Worm (Caenorhabditis elegans): Measurements from ENCODE around the gene C52E4.12.

The C52E4.12 gene

ce11 chrV:11979673-11980561 is 16.0 kb upstream of the C52E4.12 start, which contains the start of gene snr-4:
snr-4 (minus strand) TSS chrV:11979723.
- TF ChIP-seq unc-62 (GFP tag; optimal IDR thresholded peaks at IDR 0.05) = no peak

ce11 chrV:11982309-11982708 is 13.7 kb upstream of the C52E4.12 start, which contains the start of gene rpt-1:
rpt-1 (minus strand) TSS chrV:11982397.
- TF ChIP-seq unc-62 (GFP tag; optimal IDR thresholded peaks at IDR 0.05) = no peak

DNA sequence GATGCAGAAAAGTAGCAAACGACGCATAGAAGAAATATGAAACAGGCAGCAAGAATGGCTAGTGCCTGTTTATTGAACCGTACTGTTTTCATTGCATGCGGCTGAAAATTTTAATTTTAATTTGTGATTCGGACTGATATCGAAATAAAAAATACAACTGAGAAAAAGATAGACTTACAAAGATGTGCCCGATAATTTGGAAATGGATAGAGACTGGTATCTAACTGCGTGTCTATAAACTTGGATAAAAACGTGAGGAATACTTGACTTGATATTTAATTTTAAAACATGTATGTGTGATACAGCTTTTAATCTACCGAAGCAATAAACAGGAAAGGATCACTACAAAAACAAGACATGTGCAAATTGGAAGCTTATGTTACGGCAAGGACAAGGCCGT is 10.6 kb upstream of the C52E4.12 start, which contains the start of gene mans-2:
TSS of gene mans-2 (minus strand) at position 101 of the 400 bp plus-strand sequence.
- TF ChIP-seq unc-62 (GFP tag; optimal IDR thresholded peaks at IDR 0.05) = no peak

DNA sequence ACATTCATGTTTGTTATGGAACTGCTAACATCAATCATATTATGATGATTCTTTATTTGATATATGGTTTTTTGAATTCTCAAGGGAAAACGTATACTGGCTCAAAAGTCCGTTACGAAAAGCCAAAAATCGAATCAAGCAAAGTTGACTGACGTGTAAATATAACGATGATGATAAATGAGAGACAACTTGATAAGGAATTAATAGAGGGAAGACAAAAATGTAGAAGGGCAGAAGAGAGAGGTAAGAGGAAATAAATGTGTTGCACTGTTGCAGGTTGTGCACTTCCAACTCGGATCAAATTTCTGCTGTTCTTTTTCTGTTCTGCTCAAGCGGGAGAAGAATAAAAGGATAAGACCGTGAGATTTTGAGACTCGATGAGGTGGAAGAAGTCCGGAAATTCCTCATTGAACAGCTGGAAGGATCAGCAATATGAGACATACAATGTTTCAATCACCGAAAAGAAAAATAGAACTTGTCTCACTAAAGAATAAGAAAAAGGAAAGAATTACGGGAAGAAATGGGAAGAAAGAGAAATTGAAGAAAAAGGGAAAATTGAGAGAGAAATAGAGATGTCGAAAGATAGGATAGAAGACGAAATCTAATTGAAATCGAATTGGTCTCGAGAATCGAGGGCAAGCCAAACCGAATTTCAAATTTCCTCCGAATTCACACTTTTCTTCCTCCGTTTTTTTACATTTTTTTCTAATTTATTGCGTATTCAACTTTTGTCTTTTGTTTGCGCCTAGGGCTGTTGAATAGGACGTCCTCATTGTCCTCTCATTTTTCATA is 9.7 kb upstream of the C52E4.12 start:
- TF ChIP-seq unc-62 (GFP tag; optimal IDR thresholded peaks at IDR 0.05) = no peak

DNA sequence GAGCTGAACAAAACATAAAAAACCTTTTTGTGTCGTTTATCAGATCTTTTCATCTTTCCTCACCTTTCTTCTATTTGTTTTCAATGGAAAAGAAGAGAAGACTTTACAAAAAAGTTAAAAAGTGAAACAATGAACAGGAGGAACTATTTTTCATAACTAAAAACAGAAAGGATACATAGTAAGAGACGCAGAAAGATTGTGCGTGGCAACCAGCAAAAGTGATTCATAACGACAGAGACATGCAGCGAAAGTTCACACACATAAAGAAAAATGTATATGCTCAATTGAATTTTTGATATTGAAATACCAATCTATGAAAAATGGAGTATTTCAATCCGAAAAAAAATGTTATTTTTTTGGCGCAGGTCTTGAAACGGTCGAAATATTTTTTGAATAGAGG is 6.1 kb upstream of the C52E4.12 start:
- no peak for TF ChIP-seq unc-62 (GFP tag; optimal IDR thresholded peaks at IDR 0.05)

ce11 chrV:11990511-11991127 is 5.3 kb upstream of the C52E4.12 start:
- TF ChIP-seq unc-62 (GFP tag; optimal IDR thresholded peaks at IDR 0.05) = no peak

ce11 chrV:11993706-11994345 is 2.1 kb upstream of the C52E4.12 start, which contains the start of the genes cyl-1 and C52E4.7:
cyl-1 (minus strand) TSS chrV:11993723.
C52E4.7 (plus strand) TSS chrV:11994295.
- TF ChIP-seq unc-62 (GFP tag; optimal IDR thresholded peaks at IDR 0.05) = no peak

- no peak for TF ChIP-seq unc-62 (GFP tag; optimal IDR thresholded peaks at IDR 0.05)
These were observed 1.4 kb downstream of the C52E4.12 start for ce11 chrV:11997403-11997802.

- TF ChIP-seq unc-62 (GFP tag; optimal IDR thresholded peaks at IDR 0.05) = no peak
These were observed 5.9 kb downstream of the C52E4.12 start, which contains the start of gene gcy-33 for ce11 chrV:12001747-12002456. gcy-33 (minus strand) TSS chrV:12001797.

- TF ChIP-seq unc-62 (GFP tag; optimal IDR thresholded peaks at IDR 0.05) = no peak
These were observed 7.0 kb downstream of the C52E4.12 start, which contains the start of gene cpr-9 for ce11 chrV:12002866-12003485. cpr-9 (plus strand) TSS chrV:12003053.

DNA sequence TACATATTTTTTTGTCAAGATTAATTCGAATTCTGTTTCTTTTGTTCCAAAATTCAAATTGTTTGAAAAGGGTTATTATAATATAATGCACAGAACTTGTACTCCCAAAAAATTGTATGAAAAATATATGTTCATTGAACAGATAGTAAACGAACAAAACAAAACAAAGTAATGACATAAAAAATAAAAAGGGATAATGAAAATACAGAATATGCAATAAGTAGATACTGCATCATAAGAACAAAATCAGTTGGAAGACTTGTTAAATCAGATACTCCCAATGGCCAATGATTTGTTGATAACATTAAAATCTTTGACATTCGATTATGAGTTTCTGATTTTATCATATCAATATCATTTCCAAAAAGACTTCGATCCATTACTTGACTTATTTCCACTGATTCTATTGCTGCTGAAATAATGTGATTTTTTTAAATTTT is 8.6 kb downstream of the C52E4.12 start:
- no peak for TF ChIP-seq unc-62 (GFP tag; optimal IDR thresholded peaks at IDR 0.05)

- no peak for TF ChIP-seq unc-62 (GFP tag; optimal IDR thresholded peaks at IDR 0.05)
These were observed 10.5 kb downstream of the C52E4.12 start, which contains the start of gene F57F5.3 for ce11 chrV:12006495-12006894. F57F5.3 (minus strand) TSS chrV:12006595.

DNA sequence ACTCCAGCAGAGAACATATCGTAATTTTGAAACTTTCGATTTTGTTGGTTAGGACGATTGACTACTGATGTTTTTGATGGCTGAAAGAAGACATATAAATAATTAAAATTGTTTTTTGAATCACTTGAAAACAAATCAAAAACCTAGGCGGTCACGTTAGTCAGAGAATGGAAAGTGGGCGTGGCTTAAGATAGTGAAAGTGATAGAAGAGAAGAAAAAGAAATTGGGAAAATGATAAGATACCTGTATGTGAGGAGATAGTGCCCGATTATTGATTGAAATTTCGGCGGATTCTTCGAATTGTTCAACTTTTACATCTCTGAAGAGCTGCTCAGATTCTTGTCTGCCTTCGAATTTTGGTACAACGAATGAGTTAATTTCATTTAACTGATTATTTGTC is 15.7 kb downstream of the C52E4.12 start:
- TF ChIP-seq unc-62 (GFP tag; optimal IDR thresholded peaks at IDR 0.05) = no peak

DNA sequence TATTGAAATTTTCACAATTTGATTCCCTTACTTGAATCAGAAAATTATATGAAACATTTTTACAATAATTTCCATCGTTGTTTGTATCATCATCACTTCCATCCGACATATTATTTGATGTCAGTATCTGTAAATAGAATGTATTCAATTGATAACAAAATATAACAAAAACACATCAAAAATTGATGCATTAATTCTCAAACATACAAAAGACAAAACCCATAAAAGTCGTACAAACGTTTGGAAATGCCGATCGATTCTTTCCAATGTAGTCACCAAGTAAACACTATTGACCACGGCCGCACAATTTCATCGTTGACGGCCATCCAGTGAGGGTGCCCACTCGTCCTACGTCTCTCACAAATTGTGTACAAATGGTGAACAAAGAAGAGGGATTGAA is 17.3 kb downstream of the C52E4.12 start, which contains the start of gene add-2:
TSS of gene add-2 (minus strand) at position 109 of the 400 bp plus-strand sequence.
- TF ChIP-seq unc-62 (GFP tag; optimal IDR thresholded peaks at IDR 0.05) = no peak

Data from whole organism, dauer.